Fruit fly (Drosophila melanogaster): ENCODE data around the gene CG32944.

Gene CG32944

dm6 chr3R:4453213-4453956, 34.0 kb upstream of the CG32944 start:
- TF ChIP-seq tj (GFP tag; optimal IDR thresholded peaks at IDR 0.05) (peak; percentile 29), Hr96 (GFP tag; optimal IDR thresholded peaks at IDR 0.05) (peak; percentile 16), cnc (optimal IDR thresholded peaks at IDR 0.05) (no peak), kay (GFP tag; ENCODE audit: borderline replicate concordance) (no peak), Mnt (GFP tag; optimal IDR thresholded peaks at IDR 0.05) (peak; percentile 57), pad (GFP tag; optimal IDR thresholded peaks at IDR 0.05) (peak; percentile 87), CG12768 (GFP tag; optimal IDR thresholded peaks at IDR 0.05) (peak; percentile 19), Crg-1 (GFP tag; optimal IDR thresholded peaks at IDR 0.05) (peak; percentile 17), CG14711 (tag; optimal IDR thresholded peaks at IDR 0.05) (peak; percentile 93), ovo (GFP tag; optimal IDR thresholded peaks at IDR 0.05) (no peak), bab1 (GFP tag; optimal IDR thresholded peaks at IDR 0.05) (peak; percentile 4), Clk (GFP tag; optimal IDR thresholded peaks at IDR 0.05) (peak; percentile 33)

DNA sequence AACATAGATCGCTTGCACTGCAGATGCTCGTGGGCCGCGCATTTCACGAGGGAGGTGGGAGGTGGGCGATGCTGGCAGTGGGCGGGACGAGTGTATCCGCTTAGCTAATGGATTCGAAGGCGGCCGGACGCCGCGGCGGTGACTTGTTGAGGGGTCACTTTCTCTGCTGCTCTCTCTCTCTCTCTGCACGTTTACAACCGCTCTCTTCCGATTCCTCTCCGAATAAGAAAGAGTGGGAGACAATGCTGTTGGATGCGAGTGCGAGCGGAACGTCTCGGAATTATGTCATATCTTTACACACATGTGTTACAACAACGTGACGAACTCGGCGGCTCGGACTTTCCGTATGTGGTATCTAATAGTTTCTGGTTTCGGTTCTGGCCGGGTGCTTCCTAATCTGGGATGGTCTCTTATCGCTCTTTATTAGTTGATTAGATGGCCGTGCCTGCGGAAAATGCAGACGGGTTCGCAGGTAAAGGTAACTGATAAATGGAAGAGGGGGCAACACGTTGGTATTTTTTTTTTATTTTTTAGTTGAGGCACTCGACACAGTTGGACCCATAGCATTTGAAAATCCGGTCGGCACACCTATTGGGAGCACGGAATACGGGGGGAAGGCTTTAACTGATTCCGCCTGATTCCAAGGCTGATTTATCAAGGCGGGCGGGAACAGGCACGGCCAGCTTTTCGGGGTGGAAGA, 33.1 kb upstream of the CG32944 start:
- peak; percentile 23 for TF ChIP-seq CG12768 (GFP tag; optimal IDR thresholded peaks at IDR 0.05)
- no peak for TF ChIP-seq CG5204 (GFP tag; optimal IDR thresholded peaks at IDR 0.05)
- peak; percentile 52 for TF ChIP-seq Mnt (GFP tag; optimal IDR thresholded peaks at IDR 0.05)
- no peak for TF ChIP-seq cic (GFP tag; optimal IDR thresholded peaks at IDR 0.05)
- TF ChIP-seq CG7045 (GFP tag; optimal IDR thresholded peaks at IDR 0.05) = peak; percentile 2

- no peak for TF ChIP-seq cic (GFP tag; optimal IDR thresholded peaks at IDR 0.05)
Observed at dm6 chr3R:4450721-4451120, 31.3 kb upstream of the CG32944 start.

DNA sequence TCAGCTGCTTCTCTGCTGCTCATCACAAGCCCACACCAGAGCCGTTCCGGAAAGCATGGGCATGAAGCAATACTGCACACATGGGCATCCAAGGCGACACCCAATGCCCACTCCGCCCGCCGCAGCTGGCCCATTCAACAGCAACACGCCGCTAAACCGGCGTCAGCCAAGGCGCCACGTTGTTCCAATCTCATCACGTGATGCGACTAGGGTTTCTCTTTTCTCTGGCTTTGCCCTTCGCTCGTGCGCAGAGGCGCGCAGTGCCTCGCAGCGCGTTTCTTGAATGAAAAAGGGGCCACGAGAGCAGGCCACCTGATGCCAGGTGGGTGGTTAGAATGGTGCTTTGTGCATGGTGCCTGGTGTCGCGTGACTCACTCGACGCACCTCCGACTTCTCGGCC, 29.9 kb upstream of the CG32944 start:
- TF ChIP-seq cic (GFP tag; optimal IDR thresholded peaks at IDR 0.05) (peak; percentile 16), Clk (GFP tag; optimal IDR thresholded peaks at IDR 0.05) (no peak), Mnt (GFP tag; optimal IDR thresholded peaks at IDR 0.05) (peak; percentile 31)

DNA sequence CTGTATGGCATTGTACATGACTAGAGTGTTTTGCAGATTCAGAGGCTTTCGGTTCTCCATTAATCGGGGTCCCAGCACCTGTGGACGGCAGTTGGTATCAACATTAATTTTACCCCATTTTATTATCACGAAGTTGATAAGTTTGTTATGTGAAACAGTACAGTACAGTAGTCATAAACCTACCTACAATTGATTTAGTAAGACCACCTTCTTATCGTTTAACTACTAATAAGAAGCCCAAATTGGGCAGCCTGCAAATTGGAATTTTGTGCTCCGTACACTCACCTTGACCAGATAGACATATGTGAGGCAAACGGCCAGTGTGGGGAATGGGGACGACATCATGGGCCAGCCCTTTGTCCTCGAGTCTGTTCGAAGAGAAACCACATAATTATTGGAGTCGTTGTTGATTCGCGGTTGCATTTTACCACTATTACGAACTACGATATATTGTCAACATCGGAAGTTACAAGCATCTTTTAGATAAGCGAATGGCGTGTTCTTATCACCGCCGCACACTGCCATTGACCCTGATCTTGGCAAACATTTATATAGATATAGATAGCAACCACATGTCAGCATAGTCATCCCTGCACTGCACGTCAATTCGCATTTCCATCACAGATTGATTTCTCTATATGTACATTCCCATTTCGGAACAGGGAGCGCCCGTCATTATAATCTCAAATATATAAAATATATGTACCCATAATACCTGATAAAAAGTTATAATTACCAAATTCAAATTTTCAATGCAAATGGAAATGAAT, 27.3 kb upstream of the CG32944 start:
- TF ChIP-seq toe (GFP tag; optimal IDR thresholded peaks at IDR 0.05) = no peak
- TF ChIP-seq CG7045 (GFP tag; optimal IDR thresholded peaks at IDR 0.05) = no peak
- no peak for TF ChIP-seq CG5204 (GFP tag; optimal IDR thresholded peaks at IDR 0.05)
- no peak for TF ChIP-seq Mnt (GFP tag; optimal IDR thresholded peaks at IDR 0.05)
- TF ChIP-seq ovo (GFP tag; optimal IDR thresholded peaks at IDR 0.05) = no peak
- no peak for TF ChIP-seq pad (GFP tag; optimal IDR thresholded peaks at IDR 0.05)
- TF ChIP-seq CG14711 (tag; optimal IDR thresholded peaks at IDR 0.05) = no peak
- TF ChIP-seq bab1 (GFP tag; optimal IDR thresholded peaks at IDR 0.05) = no peak
- no peak for TF ChIP-seq CG1620 (GFP tag; optimal IDR thresholded peaks at IDR 0.05)
- TF ChIP-seq Clk (GFP tag; optimal IDR thresholded peaks at IDR 0.05) = no peak
- TF ChIP-seq Hr96 (GFP tag; optimal IDR thresholded peaks at IDR 0.05) = no peak
- no peak for TF ChIP-seq cnc (optimal IDR thresholded peaks at IDR 0.05)
- no peak for TF ChIP-seq CG7101 (tag; optimal IDR thresholded peaks at IDR 0.05)
- no peak for TF ChIP-seq Crg-1 (GFP tag; optimal IDR thresholded peaks at IDR 0.05)
- no peak for TF ChIP-seq kay (GFP tag; ENCODE audit: borderline replicate concordance)
- no peak for TF ChIP-seq CG11617 (GFP tag; optimal IDR thresholded peaks at IDR 0.05)

DNA sequence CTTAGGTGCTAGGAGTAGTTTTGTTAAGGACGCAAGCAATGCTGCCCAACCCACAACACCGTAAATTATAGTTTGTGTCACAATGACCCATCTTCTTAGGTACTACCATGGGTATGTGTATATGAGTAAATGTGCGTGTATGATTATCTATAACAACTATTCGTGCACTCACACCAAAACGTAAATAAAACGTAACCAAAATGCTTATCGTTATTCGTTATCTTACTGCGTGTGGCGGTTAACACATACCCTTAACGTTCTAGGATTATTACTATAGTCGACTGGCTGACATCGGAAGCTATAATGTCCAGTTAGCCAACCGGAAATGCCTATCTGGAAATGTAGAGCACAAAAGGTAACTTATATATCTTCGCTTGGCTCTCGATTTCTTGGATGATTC, 25.7 kb upstream of the CG32944 start:
- no peak for TF ChIP-seq bab1 (GFP tag; optimal IDR thresholded peaks at IDR 0.05)
- TF ChIP-seq tj (GFP tag; optimal IDR thresholded peaks at IDR 0.05) = no peak
- no peak for TF ChIP-seq Hr96 (GFP tag; optimal IDR thresholded peaks at IDR 0.05)
- no peak for TF ChIP-seq CG12768 (GFP tag; optimal IDR thresholded peaks at IDR 0.05)
- no peak for TF ChIP-seq toe (GFP tag; optimal IDR thresholded peaks at IDR 0.05)
- TF ChIP-seq CG14711 (tag; optimal IDR thresholded peaks at IDR 0.05) = no peak
- TF ChIP-seq pad (GFP tag; optimal IDR thresholded peaks at IDR 0.05) = no peak
- no peak for TF ChIP-seq Clk (GFP tag; optimal IDR thresholded peaks at IDR 0.05)
- no peak for TF ChIP-seq CG5204 (GFP tag; optimal IDR thresholded peaks at IDR 0.05)
- no peak for TF ChIP-seq kay (GFP tag; ENCODE audit: borderline replicate concordance)
- no peak for TF ChIP-seq Crg-1 (GFP tag; optimal IDR thresholded peaks at IDR 0.05)
- no peak for TF ChIP-seq CG7045 (GFP tag; optimal IDR thresholded peaks at IDR 0.05)
- TF ChIP-seq ovo (GFP tag; optimal IDR thresholded peaks at IDR 0.05) = no peak
- TF ChIP-seq CG11617 (GFP tag; optimal IDR thresholded peaks at IDR 0.05) = no peak
- TF ChIP-seq cnc (optimal IDR thresholded peaks at IDR 0.05) = no peak

dm6 chr3R:4437817-4438216, 18.4 kb upstream of the CG32944 start:
- no peak for TF ChIP-seq tj (GFP tag; optimal IDR thresholded peaks at IDR 0.05)

Data from whole organism, adult.